Fruit fly (Drosophila melanogaster): ENCODE measurements around the gene laf.

laf gene

dm6 chr3R:4906627-4906940, 28.3 kb upstream of the laf start (continued):
- no peak for TF ChIP-seq CG6854 (GFP tag; optimal IDR thresholded peaks at IDR 0.05)
- 0 out of 3 replicates have a peak, but pooled peaks have one; percentile 1 for TF ChIP-seq Opbp (GFP tag; IDR thresholded peaks at IDR 0.05; ENCODE audit: partially characterized antibody)
- no peak for TF ChIP-seq CG11723 (GFP tag; optimal IDR thresholded peaks at IDR 0.05)
- TF ChIP-seq chinmo (GFP tag; IDR thresholded peaks at IDR 0.05; ENCODE audit: partially characterized antibody) = no peak
- no peak for TF ChIP-seq ERR (GFP tag; optimal IDR thresholded peaks at IDR 0.05)
- TF ChIP-seq YL-1 (GFP tag; optimal IDR thresholded peaks at IDR 0.05) = peak; percentile 72
- no peak for TF ChIP-seq PHDP (tag; optimal IDR thresholded peaks at IDR 0.05)
- no peak for TF ChIP-seq CG42726 (GFP tag; IDR thresholded peaks at IDR 0.05; ENCODE audit: partially characterized antibody)
- TF ChIP-seq CG16813 (GFP tag; IDR thresholded peaks at IDR 0.05; ENCODE audit: partially characterized antibody) = no peak; the same call in 1 of the 3 replicates
- no peak for TF ChIP-seq dan (GFP tag; IDR thresholded peaks at IDR 0.05)
- TF ChIP-seq Nf-YC (tag; optimal IDR thresholded peaks at IDR 0.05) = no peak
- peak; percentile 56 for TF ChIP-seq E2f2 (GFP tag; IDR thresholded peaks at IDR 0.05)
- no peak for TF ChIP-seq CG18764 (GFP tag; optimal IDR thresholded peaks at IDR 0.05)
- no peak for TF ChIP-seq sd (tag; optimal IDR thresholded peaks at IDR 0.05)
- TF ChIP-seq CG11093 (GFP tag; IDR thresholded peaks at IDR 0.05) = no peak
- no peak for TF ChIP-seq Side (GFP tag; optimal IDR thresholded peaks at IDR 0.05)
- no peak for TF ChIP-seq bsh (GFP tag; optimal IDR thresholded peaks at IDR 0.05)
- TF ChIP-seq trem (tag; optimal IDR thresholded peaks at IDR 0.05) = no peak
- TF ChIP-seq Hmx (GFP tag; optimal IDR thresholded peaks at IDR 0.05) = no peak
- TF ChIP-seq disco-r (GFP tag; optimal IDR thresholded peaks at IDR 0.05) = no peak
- TF ChIP-seq vfl (GFP tag; optimal IDR thresholded peaks at IDR 0.05) = no peak
- 0 out of 2 replicates have a peak, but pooled peaks have one; percentile 17 for TF ChIP-seq E2f1 (GFP tag; IDR thresholded peaks at IDR 0.05)
- TF ChIP-seq ranshi (GFP tag; IDR thresholded peaks at IDR 0.05) = no peak
- peak; percentile 62 for TF ChIP-seq MBD-R2 (GFP tag; IDR thresholded peaks at IDR 0.05)
- no peak for TF ChIP-seq her (GFP tag; optimal IDR thresholded peaks at IDR 0.05)
- no peak for TF ChIP-seq Dek (tag; optimal IDR thresholded peaks at IDR 0.05)
- no peak for TF ChIP-seq Scr (GFP tag; IDR thresholded peaks at IDR 0.05; ENCODE audit: partially characterized antibody)
- no peak for TF ChIP-seq CG6683 (GFP tag; optimal IDR thresholded peaks at IDR 0.05)
- no peak for TF ChIP-seq HLH4C (GFP tag; IDR thresholded peaks at IDR 0.05; ENCODE audit: partially characterized antibody)
- TF ChIP-seq CG2678 (tag; optimal IDR thresholded peaks at IDR 0.05) = no peak
- TF ChIP-seq CG12104 (GFP tag; optimal IDR thresholded peaks at IDR 0.05) = no peak
- TF ChIP-seq Sin3A (optimal IDR thresholded peaks at IDR 0.05) = peak; percentile 35
- TF ChIP-seq CG7987 (GFP tag; optimal IDR thresholded peaks at IDR 0.05) = no peak
- TF ChIP-seq CG3995 (GFP tag; optimal IDR thresholded peaks at IDR 0.05) = no peak
- peak; percentile 38 for TF ChIP-seq CG12659 (GFP tag; optimal IDR thresholded peaks at IDR 0.05)
- TF ChIP-seq croc (GFP tag; conservative IDR thresholded peaks at IDR 0.05) = no peak
- TF ChIP-seq Doc3 (GFP tag; IDR thresholded peaks at IDR 0.05; ENCODE audit: partially characterized antibody) = peak; percentile 15; the same call in 1 of the 3 replicates
- TF ChIP-seq MESR4 (GFP tag; optimal IDR thresholded peaks at IDR 0.05) = peak; percentile 61
- no peak for TF ChIP-seq sc (optimal IDR thresholded peaks at IDR 0.05)
- TF ChIP-seq sc (GFP tag; optimal IDR thresholded peaks at IDR 0.05) = no peak
- no peak for TF ChIP-seq Pdp1 (GFP tag; optimal IDR thresholded peaks at IDR 0.05)
- peak; percentile 41; the same call in 1 of the 3 replicates for TF ChIP-seq vnd (GFP tag; IDR thresholded peaks at IDR 0.05; ENCODE audit: partially characterized antibody)
- no peak for TF ChIP-seq CG14014 (GFP tag; IDR thresholded peaks at IDR 0.05)
- TF ChIP-seq CG7556 (GFP tag; optimal IDR thresholded peaks at IDR 0.05) = no peak
- no peak for TF ChIP-seq chm (GFP tag; IDR thresholded peaks at IDR 0.05)

Measured in whole organism, embryonic.